Worm (Caenorhabditis elegans) whole organism, young adult: ENCODE results near the gene gly-13.

Experiments
- B0019.2 ChIP-seq: fragments of 200-800 bp; sonication (Bioruptor generic); conservative IDR thresholded peaks from 2 replicates; pipeline ENCODE4 v1.3.6; 2022; ENCODE audit warnings: missing genetic modification reagents, missing genetic modification characterization, missing compliant biosample characterization
- B0035.1 ChIP-seq: sonication (generic microtip); optimal IDR thresholded peaks from 2 replicates; lab custom pipeline; 2016; ENCODE audit warnings: missing genetic modification characterization, mild to moderate bottlenecking, missing compliant biosample characterization, missing genotype, missing genetic modification reagents
- dpff-1 ChIP-seq: sonication (generic microtip); optimal IDR thresholded peaks from 2 replicates; lab custom pipeline; 2017; ENCODE audit warnings: mild to moderate bottlenecking, missing genetic modification characterization, missing compliant biosample characterization
- fkh-3 ChIP-seq: sonication (generic microtip); optimal IDR thresholded peaks from 2 replicates; lab custom pipeline; 2016; ENCODE audit warnings: mild to moderate bottlenecking, missing genetic modification characterization, missing compliant biosample characterization
- mel-28 ChIP-seq: sonication (generic microtip); optimal IDR thresholded peaks from 2 replicates; lab custom pipeline; 2016; ENCODE audit warnings: borderline replicate concordance, mild to moderate bottlenecking, missing genetic modification characterization, missing compliant biosample characterization
- pha-4 ChIP-seq: fragments of 150-350 bp; sonication (generic microtip); optimal IDR thresholded peaks from 2 replicates; lab custom pipeline; 2014; ENCODE audit warnings: missing biosample characterization, missing genetic modification reagents, missing genetic modification characterization

- no peak for TF ChIP-seq dpff-1 (tag; lab: Kevin White, UChicago)
- TF ChIP-seq B0019.2 (GFP tag; lab: Robert Waterston, UW) = no peak
- TF ChIP-seq mel-28 (tag; lab: Kevin White, UChicago) = no peak
- TF ChIP-seq fkh-3 (tag; lab: Kevin White, UChicago) = no peak
- TF ChIP-seq B0035.1 (tag; lab: Kevin White, UChicago) = no peak
- no peak for TF ChIP-seq pha-4 (tag; lab: Kevin White, UChicago)
These were observed 32.2 kb downstream of the gly-13 start, which contains the start of gene F18G5.6 for ce11 chrX:9264231-9264630.
